Fruit fly (Drosophila melanogaster) whole organism, prepupa: ENCODE results near the gene Cpr64Ab.
A peak's percentile ranks its signal among the peaks of the same experiment; 100 is the strongest.

Experiments used
- Blimp-1 ChIP-seq: fragments of 200-800 bp; sonication (Bioruptor generic); optimal IDR thresholded peaks from 3 replicates; lab custom pipeline; 2017; ENCODE audit warnings: missing biosample characterization, missing genetic modification characterization, mild to moderate bottlenecking, moderate library complexity, missing genetic modification reagents
- CG10631 ChIP-seq: fragments of 200-800 bp; sonication (Bioruptor generic); optimal IDR thresholded peaks from 2 replicates; lab custom pipeline; 2016; ENCODE audit warnings: missing biosample characterization, missing genetic modification characterization
- CG10669 ChIP-seq: fragments of 200-800 bp; sonication (Bioruptor generic); optimal IDR thresholded peaks from 3 replicates; lab custom pipeline; 2018; ENCODE audit warnings: missing biosample characterization, mild to moderate bottlenecking, missing genetic modification characterization, moderate library complexity
- CG11762 ChIP-seq: fragments of 200-800 bp; sonication (Bioruptor generic); optimal IDR thresholded peaks from 3 replicates; lab custom pipeline; 2016; ENCODE audit warnings: missing biosample characterization, missing genetic modification characterization; ENCODE audit not compliant: insufficient read depth
- CG15336 ChIP-seq: fragments of 200-800 bp; sonication (Bioruptor generic); IDR thresholded peaks from 2 replicates; pipeline ENCODE4 v1.3.6; 2022; ENCODE audit warnings: missing biosample characterization, missing genetic modification characterization
- CG3032 ChIP-seq: fragments of 200-800 bp; optimal IDR thresholded peaks from 2 replicates; lab custom pipeline; 2019; ENCODE audit warnings: missing biosample characterization, mild to moderate bottlenecking, missing genetic modification characterization, moderate library complexity
- CG31627 ChIP-seq: fragments of 200-800 bp; sonication (Bioruptor generic); optimal IDR thresholded peaks from 3 replicates; lab custom pipeline; 2016; ENCODE audit warnings: missing biosample characterization, missing genetic modification characterization
- CG32006 ChIP-seq: fragments of 200-800 bp; sonication (Bioruptor generic); optimal IDR thresholded peaks from 3 replicates; lab custom pipeline; 2017; ENCODE audit warnings: missing biosample characterization, mild to moderate bottlenecking, missing genetic modification characterization
- CG34406 ChIP-seq: fragments of 200-800 bp; sonication (Bioruptor generic); optimal IDR thresholded peaks from 3 replicates; lab custom pipeline; 2016; ENCODE audit warnings: missing biosample characterization, missing genetic modification characterization
- CG4318 ChIP-seq: fragments of 200-800 bp; sonication (Bioruptor generic); optimal IDR thresholded peaks from 3 replicates; lab custom pipeline; 2017; ENCODE audit warnings: missing biosample characterization, mild to moderate bottlenecking, missing genetic modification characterization
- CG6163 ChIP-seq: fragments of 200-800 bp; sonication (Bioruptor generic); IDR thresholded peaks from 3 replicates; pipeline ENCODE4 v1.3.6; 2022; ENCODE audit warnings: missing biosample characterization, missing genetic modification characterization
- CG6792 ChIP-seq: fragments of 200-800 bp; sonication (Bioruptor generic); optimal IDR thresholded peaks from 3 replicates; lab custom pipeline; 2016; ENCODE audit warnings: missing biosample characterization, missing genetic modification characterization
- CG6854 ChIP-seq: fragments of 200-800 bp; sonication (Bioruptor generic); optimal IDR thresholded peaks from 2 replicates; lab custom pipeline; 2017; ENCODE audit warnings: missing biosample characterization, mild to moderate bottlenecking, missing genetic modification characterization
- CG8319 ChIP-seq: fragments of 200-800 bp; sonication (Bioruptor generic); optimal IDR thresholded peaks from 3 replicates; lab custom pipeline; 2016; ENCODE audit warnings: missing biosample characterization, missing genetic modification characterization
- CG8632 ChIP-seq: fragments of 200-800 bp; sonication (Bioruptor generic); optimal IDR thresholded peaks from 3 replicates; lab custom pipeline; 2016; ENCODE audit warnings: missing biosample characterization, missing genetic modification characterization
- CG9139 ChIP-seq: fragments of 200-800 bp; sonication (Bioruptor generic); optimal IDR thresholded peaks from 3 replicates; lab custom pipeline; 2017; ENCODE audit warnings: missing biosample characterization, mild to moderate bottlenecking, missing genetic modification characterization
- Eip75B ChIP-seq: fragments of 200-800 bp; sonication (Bioruptor generic); optimal IDR thresholded peaks from 3 replicates; lab custom pipeline; 2016; ENCODE audit warnings: missing biosample characterization, missing genetic modification characterization
- Eip78C ChIP-seq: fragments of 200-800 bp; sonication (Bioruptor generic); peaks from one replicate; lab custom pipeline; 2016; ENCODE audit warnings: missing biosample characterization, missing genetic modification characterization
- Eip93F ChIP-seq: fragments of 200-800 bp; sonication (Bioruptor generic); optimal IDR thresholded peaks from 2 replicates; lab custom pipeline; 2016; ENCODE audit warnings: missing biosample characterization, mild to moderate bottlenecking, missing genetic modification characterization
- Ets21C ChIP-seq: fragments of 200-800 bp; sonication (Bioruptor generic); optimal IDR thresholded peaks from 3 replicates; lab custom pipeline; 2016; ENCODE audit warnings: missing biosample characterization, missing genetic modification characterization
- Gug ChIP-seq: fragments of 200-800 bp; sonication (Bioruptor generic); IDR thresholded peaks from 2 replicates; pipeline ENCODE4 v1.3.6; 2022; ENCODE audit warnings: missing biosample characterization, missing genetic modification characterization
- Hr39 ChIP-seq: fragments of 200-800 bp; sonication (Bioruptor generic); optimal IDR thresholded peaks from 2 replicates; lab custom pipeline; 2016; ENCODE audit warnings: missing biosample characterization, missing genetic modification characterization
- Hr4 ChIP-seq: fragments of 200-800 bp; sonication (Bioruptor generic); optimal IDR thresholded peaks from 3 replicates; lab custom pipeline; 2016; ENCODE audit warnings: missing biosample characterization, missing genetic modification characterization
- Lpt ChIP-seq: fragments of 200-800 bp; sonication (Bioruptor generic); optimal IDR thresholded peaks from 3 replicates; lab custom pipeline; 2016; ENCODE audit warnings: missing biosample characterization, missing genetic modification characterization
- Smox ChIP-seq: fragments of 200-800 bp; sonication (Bioruptor generic); optimal IDR thresholded peaks from 3 replicates; lab custom pipeline; 2016; ENCODE audit warnings: missing biosample characterization, missing genetic modification characterization
- Sox102F ChIP-seq: fragments of 200-800 bp; sonication (Bioruptor generic); optimal IDR thresholded peaks from 2 replicates; lab custom pipeline; 2016; ENCODE audit warnings: missing biosample characterization, mild to moderate bottlenecking, missing genetic modification characterization
- eg ChIP-seq: fragments of 200-800 bp; sonication (Bioruptor generic); IDR thresholded peaks from 3 replicates; pipeline ENCODE4 v1.3.6; 2022; ENCODE audit warnings: missing biosample characterization, missing genetic modification characterization
- esn ChIP-seq: fragments of 200-800 bp; sonication (Bioruptor generic); optimal IDR thresholded peaks from 2 replicates; lab custom pipeline; 2016; ENCODE audit warnings: missing biosample characterization, mild to moderate bottlenecking, missing genetic modification characterization, moderate library complexity
- lz ChIP-seq: fragments of 200-800 bp; sonication (Bioruptor generic); optimal IDR thresholded peaks from 3 replicates; lab custom pipeline; 2016; ENCODE audit warnings: missing biosample characterization, missing genetic modification characterization
- net ChIP-seq: fragments of 200-800 bp; sonication (Bioruptor generic); optimal IDR thresholded peaks from 3 replicates; lab custom pipeline; 2016; ENCODE audit warnings: missing biosample characterization, missing genetic modification characterization
- salr ChIP-seq, 2 experiments: fragments of 200-800 bp; sonication (Bioruptor generic); optimal IDR thresholded peaks; 3 replicates each; lab custom pipeline; 2016 to 2018; ENCODE audit warnings: missing biosample characterization in 2 of 2, missing genetic modification characterization in 2 of 2, mild to moderate bottlenecking in 1 of 2
- spab ChIP-seq: fragments of 200-800 bp; sonication (Bioruptor generic); optimal IDR thresholded peaks from 2 replicates; lab custom pipeline; 2017; ENCODE audit warnings: missing biosample characterization, mild to moderate bottlenecking, missing genetic modification characterization, missing genetic modification reagents
- ss ChIP-seq, 2 experiments: fragments of 200-800 bp; sonication (Bioruptor generic); optimal IDR thresholded peaks; 2 replicates in 1 of 2; 3 replicates in 1 of 2; lab custom pipeline; 2017 to 2018; ENCODE audit warnings: mild to moderate bottlenecking in 2 of 2, missing biosample characterization in 2 of 2, missing genetic modification characterization in 2 of 2, moderate library complexity in 1 of 2
- vri ChIP-seq: fragments of 200-800 bp; sonication (Bioruptor generic); optimal IDR thresholded peaks from 3 replicates; lab custom pipeline; 2016; ENCODE audit warnings: missing biosample characterization, mild to moderate bottlenecking, missing genetic modification characterization

Cpr64Ab gene

DNA sequence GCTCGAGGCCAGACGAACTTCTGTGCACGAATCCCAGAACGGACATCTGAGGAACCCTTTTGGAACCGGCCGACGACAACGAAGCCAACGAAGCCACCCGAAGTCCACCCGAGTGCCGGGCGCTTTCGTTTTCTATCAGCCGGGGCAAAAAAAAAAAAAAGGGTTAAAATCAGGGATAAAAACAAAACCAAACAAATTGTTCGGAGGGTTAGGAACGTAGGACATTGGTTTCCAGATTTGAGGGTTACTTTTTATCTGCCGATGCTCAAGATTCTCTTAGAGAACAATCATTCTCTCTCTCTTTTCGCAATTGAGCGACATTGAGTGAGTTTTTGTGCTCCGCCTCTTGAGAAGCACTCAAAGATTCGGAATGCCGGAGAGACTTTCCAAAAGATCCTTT, 50.4 kb downstream of the Cpr64Ab start, which contains the start of gene nab:
Gene nab (minus strand): TSS at position 7 of the 400 bp plus-strand sequence.
- TF ChIP-seq Eip93F (peak; percentile 1), Eip78C (peak; percentile 21), Hr4 (no peak), CG8632 (no peak), CG9139 (GFP tag; lab: Kevin White, UChicago) (no peak), esn (GFP tag; lab: Kevin White, UChicago) (no peak), Gug (GFP tag; lab: Robert Waterston, UW) (no peak), Smox (GFP tag; lab: Kevin White, UChicago) (no peak), CG8319 (GFP tag; lab: Kevin White, UChicago) (no peak), CG10631 (GFP tag; lab: Kevin White, UChicago) (no peak), CG6854 (GFP tag; lab: Kevin White, UChicago) (peak; percentile 48), CG10669 (no peak), eg (GFP tag; lab: Robert Waterston, UW) (no peak), Lpt (GFP tag; lab: Kevin White, UChicago) (no peak), CG32006 (GFP tag; lab: Kevin White, UChicago) (no peak), Eip75B (GFP tag; lab: Kevin White, UChicago) (no peak), CG6163 (no peak), CG11762 (GFP tag; lab: Kevin White, UChicago) (no peak), CG15336 (GFP tag; lab: Robert Waterston, UW) (no peak), lz (no peak), CG3032 (tag; lab: Kevin White, UChicago) (no peak), vri (GFP tag; lab: Kevin White, UChicago) (no peak), net (GFP tag; lab: Kevin White, UChicago) (no peak), CG34406 (GFP tag; lab: Kevin White, UChicago) (no peak), ss (GFP tag; optimal IDR thresholded peaks at IDR 0.05; lab: Kevin White, UChicago) (peak in 1 of 2 experiments; percentile 12), Sox102F (GFP tag; lab: Kevin White, UChicago) (no peak), Blimp-1 (GFP tag; lab: Kevin White, UChicago) (peak; percentile 93), Hr39 (GFP tag; lab: Kevin White, UChicago) (no peak), CG6792 (no peak), Ets21C (no peak), CG4318 (GFP tag; lab: Kevin White, UChicago) (no peak), spab (GFP tag; lab: Kevin White, UChicago) (no peak), salr (GFP tag; optimal IDR thresholded peaks at IDR 0.05; lab: Kevin White, UChicago) (no peak), CG31627 (GFP tag; lab: Kevin White, UChicago) (no peak)
